Fruit fly (Drosophila melanogaster) whole organism, pupa: Measurements from ENCODE around the gene CG11980.

Experiments
- CG10348 ChIP-seq: fragments of 200-800 bp; sonication (Bioruptor generic); IDR thresholded peaks from 2 replicates; pipeline ENCODE4 v1.3.6; 2022; ENCODE audit warnings: missing biosample characterization, missing genetic modification characterization
- CG12605 ChIP-seq: fragments of 200-800 bp; sonication (Bioruptor generic); IDR thresholded peaks from 2 replicates; pipeline ENCODE4 v1.3.6; 2022; ENCODE audit warnings: missing biosample characterization, missing genetic modification characterization
- CG13204 ChIP-seq: fragments of 200-800 bp; sonication (Bioruptor generic); optimal IDR thresholded peaks from 2 replicates; lab custom pipeline; 2018; ENCODE audit warnings: missing biosample characterization, mild to moderate bottlenecking, missing genetic modification characterization, moderate library complexity
- CG14655 ChIP-seq: fragments of 200-800 bp; sonication (Bioruptor generic); optimal IDR thresholded peaks from 3 replicates; lab custom pipeline; 2017; ENCODE audit warnings: mild to moderate bottlenecking, missing biosample characterization, missing genetic modification reagents, missing genetic modification characterization
- CG15710 ChIP-seq: fragments of 200-800 bp; sonication (Bioruptor generic); optimal IDR thresholded peaks from 2 replicates; lab custom pipeline; 2018; ENCODE audit warnings: missing biosample characterization, mild to moderate bottlenecking, missing genetic modification characterization, moderate library complexity
- CG17806 ChIP-seq: fragments of 200-800 bp; sonication (Bioruptor generic); optimal IDR thresholded peaks from 2 replicates; lab custom pipeline; 2018; ENCODE audit warnings: missing biosample characterization, mild to moderate bottlenecking, missing genetic modification characterization, moderate library complexity
- CG32121 ChIP-seq: fragments of 200-800 bp; sonication (Bioruptor generic); IDR thresholded peaks from 2 replicates; pipeline ENCODE4 v1.3.6; 2022; ENCODE audit warnings: missing biosample characterization, missing genetic modification characterization
- CG34367 ChIP-seq: fragments of 200-800 bp; sonication (Bioruptor generic); optimal IDR thresholded peaks from 2 replicates; lab custom pipeline; 2018; ENCODE audit warnings: missing biosample characterization, mild to moderate bottlenecking, missing genetic modification characterization
- CG4496 ChIP-seq: fragments of 200-800 bp; sonication (Bioruptor generic); IDR thresholded peaks from 3 replicates; pipeline ENCODE4 v1.3.6; 2022; ENCODE audit warnings: missing biosample characterization, missing genetic modification characterization
- CG8159 ChIP-seq: fragments of 200-800 bp; sonication (Bioruptor generic); optimal IDR thresholded peaks from 3 replicates; lab custom pipeline; 2018; ENCODE audit warnings: missing biosample characterization, mild to moderate bottlenecking, missing genetic modification characterization, moderate library complexity
- CG8301 ChIP-seq: fragments of 200-800 bp; sonication (Bioruptor generic); optimal IDR thresholded peaks from 2 replicates; lab custom pipeline; 2018; ENCODE audit warnings: missing biosample characterization, mild to moderate bottlenecking, missing genetic modification characterization
- CG9948 ChIP-seq: fragments of 200-800 bp; sonication (Bioruptor generic); optimal IDR thresholded peaks from 2 replicates; lab custom pipeline; 2018; ENCODE audit warnings: missing biosample characterization, mild to moderate bottlenecking, missing genetic modification characterization, moderate library complexity
- D1 ChIP-seq: fragments of 200-800 bp; sonication (Bioruptor generic); optimal IDR thresholded peaks from 2 replicates; lab custom pipeline; 2018; ENCODE audit warnings: missing biosample characterization, mild to moderate bottlenecking, missing genetic modification characterization, moderate library complexity
- EcR ChIP-seq: fragments of 200-800 bp; sonication (Bioruptor generic); optimal IDR thresholded peaks from 3 replicates; lab custom pipeline; 2019; ENCODE audit warnings: missing biosample characterization, missing genetic modification characterization, mild to moderate bottlenecking, moderate library complexity, missing genetic modification reagents
- Ets98B ChIP-seq: fragments of 200-800 bp; sonication (Bioruptor generic); IDR thresholded peaks from 2 replicates; pipeline ENCODE4 v1.3.6; 2022; ENCODE audit warnings: missing biosample characterization, missing genetic modification characterization
- Pif1A ChIP-seq: fragments of 200-800 bp; sonication (Bioruptor generic); optimal IDR thresholded peaks from 3 replicates; lab custom pipeline; 2016; ENCODE audit warnings: missing biosample characterization, missing genetic modification characterization
- Pif1B ChIP-seq: fragments of 200-800 bp; sonication (Bioruptor generic); optimal IDR thresholded peaks from 3 replicates; lab custom pipeline; 2016; ENCODE audit warnings: missing biosample characterization, missing genetic modification characterization
- Snoo ChIP-seq: fragments of 200-800 bp; sonication (Bioruptor generic); optimal IDR thresholded peaks from 3 replicates; lab custom pipeline; 2017; ENCODE audit warnings: missing biosample characterization, mild to moderate bottlenecking, missing genetic modification characterization, inconsistent platforms
- fd96Ca ChIP-seq: fragments of 200-800 bp; sonication (Bioruptor generic); IDR thresholded peaks from 3 replicates; pipeline ENCODE4 v1.3.6; 2022; ENCODE audit warnings: missing biosample characterization, missing genetic modification characterization
- gl ChIP-seq: fragments of 200-800 bp; sonication (Bioruptor generic); optimal IDR thresholded peaks from 2 replicates; lab custom pipeline; 2018; ENCODE audit warnings: missing biosample characterization, mild to moderate bottlenecking, missing genetic modification characterization
- rn ChIP-seq: fragments of 200-800 bp; sonication (Bioruptor generic); IDR thresholded peaks from 2 replicates; pipeline ENCODE4 v1.3.6; 2022; ENCODE audit warnings: missing biosample characterization, missing genetic modification characterization

Gene CG11980

dm6 chr3R:8965546-8965945 lies 38.3 kb upstream of the CG11980 start:
- TF ChIP-seq Pif1A (GFP tag; lab: Kevin White, UChicago): no peak
- no peak for TF ChIP-seq CG32121 (GFP tag; lab: Robert Waterston, UW)
- no peak for TF ChIP-seq CG34367
- TF ChIP-seq Snoo (tag; lab: Kevin White, UChicago): no peak
- no peak for TF ChIP-seq CG14655 (GFP tag; lab: Kevin White, UChicago)
- TF ChIP-seq CG10348 (GFP tag; lab: Robert Waterston, UW): no peak
- TF ChIP-seq EcR (GFP tag; lab: Kevin White, UChicago): no peak
- no peak for TF ChIP-seq fd96Ca
- TF ChIP-seq CG8159: no peak
- no peak for TF ChIP-seq rn
- no peak for TF ChIP-seq CG8301 (tag; lab: Kevin White, UChicago)

- no peak for TF ChIP-seq CG8159
- TF ChIP-seq Snoo (tag; lab: Kevin White, UChicago): no peak
- peak; percentile 46; the same call in 1 of the 2 replicates for TF ChIP-seq CG32121 (GFP tag; lab: Robert Waterston, UW)
- TF ChIP-seq CG8301 (tag; lab: Kevin White, UChicago): peak; percentile 43
- TF ChIP-seq CG4496 (GFP tag; lab: Robert Waterston, UW): peak; percentile 22; the same call in 2 of the 3 replicates
Measured at dm6 chr3R:8966598-8966997, 37.2 kb upstream of the CG11980 start.

dm6 chr3R:8968837-8969236 lies 35.0 kb upstream of the CG11980 start:
- TF ChIP-seq Pif1B (GFP tag; lab: Kevin White, UChicago) (peak; percentile 22), CG14655 (GFP tag; lab: Kevin White, UChicago) (peak; percentile 20), CG17806 (tag; lab: Kevin White, UChicago) (peak; percentile 19), CG9948 (tag; lab: Kevin White, UChicago) (peak; percentile 51), gl (tag; lab: Kevin White, UChicago) (no peak), CG12605 (no peak), EcR (GFP tag; lab: Kevin White, UChicago) (no peak), D1 (no peak), CG34367 (peak; percentile 3), Ets98B (GFP tag; lab: Robert Waterston, UW) (no peak), CG8159 (peak; percentile 65), CG4496 (GFP tag; lab: Robert Waterston, UW) (no peak), CG15710 (tag; lab: Kevin White, UChicago) (peak; percentile 37), fd96Ca (no peak), CG8301 (tag; lab: Kevin White, UChicago) (peak; percentile 18), Snoo (tag; lab: Kevin White, UChicago) (peak; percentile 38), Pif1A (GFP tag; lab: Kevin White, UChicago) (peak; percentile 38)

- TF ChIP-seq CG14655 (GFP tag; lab: Kevin White, UChicago): no peak
- no peak for TF ChIP-seq CG34367
- no peak for TF ChIP-seq gl (tag; lab: Kevin White, UChicago)
- TF ChIP-seq rn: no peak
- TF ChIP-seq CG8159: no peak
- no peak for TF ChIP-seq CG9948 (tag; lab: Kevin White, UChicago)
- no peak for TF ChIP-seq Snoo (tag; lab: Kevin White, UChicago)
- peak; percentile 64 for TF ChIP-seq EcR (GFP tag; lab: Kevin White, UChicago)
- TF ChIP-seq fd96Ca: no peak
- TF ChIP-seq D1: no peak
- TF ChIP-seq CG13204 (GFP tag; lab: Kevin White, UChicago): peak; percentile 93
- TF ChIP-seq Ets98B (GFP tag; lab: Robert Waterston, UW): no peak
- TF ChIP-seq, all 21 proteins: peak for 2
Measured at dm6 chr3R:8969301-8969925, 34.4 kb upstream of the CG11980 start.

dm6 chr3R:8969926-8970306 lies 33.9 kb upstream of the CG11980 start:
- no peak for TF ChIP-seq CG15710 (tag; lab: Kevin White, UChicago)
- no peak for TF ChIP-seq Pif1A (GFP tag; lab: Kevin White, UChicago)
- TF ChIP-seq gl (tag; lab: Kevin White, UChicago): no peak
- no peak for TF ChIP-seq Pif1B (GFP tag; lab: Kevin White, UChicago)
- TF ChIP-seq fd96Ca: no peak
- no peak for TF ChIP-seq CG4496 (GFP tag; lab: Robert Waterston, UW)
- no peak for TF ChIP-seq CG8159
- no peak for TF ChIP-seq CG12605
- TF ChIP-seq EcR (GFP tag; lab: Kevin White, UChicago): no peak
- no peak for TF ChIP-seq CG8301 (tag; lab: Kevin White, UChicago)
- no peak for TF ChIP-seq CG9948 (tag; lab: Kevin White, UChicago)
- TF ChIP-seq Ets98B (GFP tag; lab: Robert Waterston, UW): no peak
- TF ChIP-seq CG13204 (GFP tag; lab: Kevin White, UChicago): no peak
- TF ChIP-seq CG14655 (GFP tag; lab: Kevin White, UChicago): no peak
- TF ChIP-seq CG34367: no peak
- no peak for TF ChIP-seq CG10348 (GFP tag; lab: Robert Waterston, UW)
- no peak for TF ChIP-seq Snoo (tag; lab: Kevin White, UChicago)
- no peak for TF ChIP-seq CG32121 (GFP tag; lab: Robert Waterston, UW)

dm6 chr3R:8970707-8971106 lies 33.1 kb upstream of the CG11980 start:
- TF ChIP-seq CG14655 (GFP tag; lab: Kevin White, UChicago): no peak
- no peak for TF ChIP-seq CG12605
- TF ChIP-seq Ets98B (GFP tag; lab: Robert Waterston, UW): no peak
- no peak for TF ChIP-seq CG34367
- no peak for TF ChIP-seq D1
- no peak for TF ChIP-seq CG15710 (tag; lab: Kevin White, UChicago)
- TF ChIP-seq Pif1A (GFP tag; lab: Kevin White, UChicago): no peak
- TF ChIP-seq gl (tag; lab: Kevin White, UChicago): no peak
- TF ChIP-seq CG4496 (GFP tag; lab: Robert Waterston, UW): no peak
- TF ChIP-seq CG17806 (tag; lab: Kevin White, UChicago): no peak
- no peak for TF ChIP-seq EcR (GFP tag; lab: Kevin White, UChicago)
- no peak for TF ChIP-seq CG32121 (GFP tag; lab: Robert Waterston, UW)
- TF ChIP-seq, all 21 proteins: peak for 0
